Fruit fly (Drosophila melanogaster) whole organism, embryonic: ENCODE results near the gene CG31777.
A peak's percentile ranks its signal among the peaks of the same experiment; 100 is the strongest.

Experiments
- Atf-2 ChIP-seq: fragments of 200-800 bp; sonication (Bioruptor generic); optimal IDR thresholded peaks from 2 replicates; lab custom pipeline; 2016; ENCODE audit warnings: missing biosample characterization, missing genetic modification characterization
- B-H2 ChIP-seq: fragments of 200-800 bp; sonication (Bioruptor generic); optimal IDR thresholded peaks from 2 replicates; lab custom pipeline; 2018; ENCODE audit warnings: missing biosample characterization, mild to moderate bottlenecking, missing genetic modification characterization
- Bgb ChIP-seq: fragments of 200-800 bp; sonication (Bioruptor generic); IDR thresholded peaks from 2 replicates; pipeline ENCODE4 v1.3.6; 2022; ENCODE audit warnings: missing biosample characterization, missing genetic modification characterization; ENCODE audit not compliant: partially characterized antibody
- Bteb2 ChIP-seq: fragments of 200-800 bp; sonication (Bioruptor generic); optimal IDR thresholded peaks from 2 replicates; lab custom pipeline; 2016; ENCODE audit warnings: missing biosample characterization, missing genetic modification characterization
- CG10274 ChIP-seq: fragments of 200-800 bp; sonication (Bioruptor generic); optimal IDR thresholded peaks from 3 replicates; lab custom pipeline; 2017; ENCODE audit warnings: missing biosample characterization, mild to moderate bottlenecking, missing genetic modification characterization
- CG11560 ChIP-seq: fragments of 200-800 bp; sonication (Bioruptor generic); IDR thresholded peaks from 3 replicates; pipeline ENCODE4 v1.3.6; 2022; ENCODE audit warnings: missing biosample characterization, missing genetic modification characterization
- CG12236 ChIP-seq: fragments of 200-800 bp; sonication (Bioruptor generic); optimal IDR thresholded peaks from 2 replicates; lab custom pipeline; 2016; ENCODE audit warnings: missing biosample characterization, missing genetic modification characterization
- CG12659 ChIP-seq: fragments of 200-800 bp; sonication (Bioruptor generic); optimal IDR thresholded peaks from 3 replicates; lab custom pipeline; 2017; ENCODE audit warnings: mild to moderate bottlenecking, missing biosample characterization, missing genetic modification reagents, missing genetic modification characterization
- CG13296 ChIP-seq: fragments of 200-800 bp; sonication (Bioruptor generic); optimal IDR thresholded peaks from 3 replicates; lab custom pipeline; 2018; ENCODE audit warnings: missing biosample characterization, mild to moderate bottlenecking, missing genetic modification characterization
- CG13424 ChIP-seq: fragments of 200-800 bp; sonication (Bioruptor generic); optimal IDR thresholded peaks from 2 replicates; lab custom pipeline; 2019; ENCODE audit warnings: missing biosample characterization, mild to moderate bottlenecking, missing genetic modification characterization, moderate library complexity
- CG14860 ChIP-seq: fragments of 200-800 bp; sonication (Bioruptor generic); IDR thresholded peaks from 3 replicates; pipeline ENCODE4 v1.3.6; 2022; ENCODE audit warnings: missing biosample characterization, missing genetic modification characterization; ENCODE audit not compliant: partially characterized antibody
- CG15479 ChIP-seq: fragments of 200-800 bp; sonication (Bioruptor generic); optimal IDR thresholded peaks from 3 replicates; lab custom pipeline; 2019; ENCODE audit warnings: missing biosample characterization, mild to moderate bottlenecking, missing genetic modification characterization, moderate library complexity
- CG15601 ChIP-seq: fragments of 200-800 bp; sonication (Bioruptor generic); optimal IDR thresholded peaks from 3 replicates; lab custom pipeline; 2019; ENCODE audit warnings: missing biosample characterization, mild to moderate bottlenecking, missing genetic modification characterization, moderate library complexity
- CG1603 ChIP-seq: fragments of 200-800 bp; sonication (Bioruptor generic); optimal IDR thresholded peaks from 2 replicates; lab custom pipeline; 2019; ENCODE audit warnings: missing biosample characterization, mild to moderate bottlenecking, missing genetic modification characterization, moderate library complexity
- CG17829 ChIP-seq: fragments of 200-800 bp; optimal IDR thresholded peaks from 2 replicates; lab custom pipeline; 2019; ENCODE audit warnings: missing biosample characterization, mild to moderate bottlenecking, missing genetic modification characterization, moderate library complexity
- CG18599 ChIP-seq: fragments of 200-800 bp; sonication (Bioruptor generic); optimal IDR thresholded peaks from 3 replicates; lab custom pipeline; 2017; ENCODE audit warnings: missing biosample characterization, missing genetic modification characterization, mild to moderate bottlenecking, moderate library complexity, missing genetic modification reagents
- CG18764 ChIP-seq: fragments of 200-800 bp; sonication (Bioruptor generic); optimal IDR thresholded peaks from 3 replicates; lab custom pipeline; 2016; ENCODE audit warnings: missing biosample characterization, missing genetic modification characterization
- CG2199 ChIP-seq: fragments of 200-800 bp; sonication (Bioruptor generic); IDR thresholded peaks from 3 replicates; pipeline ENCODE4 v1.3.6; 2022; ENCODE audit warnings: missing biosample characterization, missing genetic modification characterization
- CG3065 ChIP-seq: fragments of 200-800 bp; sonication (Bioruptor generic); optimal IDR thresholded peaks from 2 replicates; lab custom pipeline; 2016; ENCODE audit warnings: missing biosample characterization, missing genetic modification characterization
- CG4707 ChIP-seq: fragments of 200-800 bp; sonication (Bioruptor generic); optimal IDR thresholded peaks from 2 replicates; lab custom pipeline; 2018; ENCODE audit warnings: missing biosample characterization, mild to moderate bottlenecking, missing genetic modification characterization, moderate library complexity
- CG7372 ChIP-seq: fragments of 200-800 bp; sonication (Bioruptor generic); IDR thresholded peaks from 2 replicates; pipeline ENCODE4 v1.3.6; 2022; ENCODE audit warnings: missing biosample characterization, missing genetic modification characterization
- CG8290 ChIP-seq, 3 experiments: fragments of 200-800 bp; sonication (Bioruptor generic); optimal IDR thresholded peaks; 2 replicates each; lab custom pipeline; 2016 to 2019; ENCODE audit warnings: missing biosample characterization in 3 of 3, missing genetic modification characterization in 3 of 3, mild to moderate bottlenecking in 2 of 3, moderate library complexity in 1 of 3
- CG9437 ChIP-seq: fragments of 200-800 bp; sonication (Bioruptor generic); optimal IDR thresholded peaks from 2 replicates; lab custom pipeline; 2018; ENCODE audit warnings: missing biosample characterization, mild to moderate bottlenecking, missing genetic modification characterization
- CG9932 ChIP-seq: fragments of 200-800 bp; sonication (Bioruptor generic); IDR thresholded peaks from 2 replicates; pipeline ENCODE4 v1.3.6; 2022; ENCODE audit warnings: missing biosample characterization, missing genetic modification characterization
- CHES-1-like ChIP-seq: fragments of 200-800 bp; sonication (Bioruptor generic); optimal IDR thresholded peaks from 2 replicates; lab custom pipeline; 2016; ENCODE audit warnings: missing biosample characterization, missing genetic modification characterization
- CrebB ChIP-seq: fragments of 200-800 bp; sonication (Bioruptor generic); optimal IDR thresholded peaks from 3 replicates; lab custom pipeline; 2018; ENCODE audit warnings: missing biosample characterization, mild to moderate bottlenecking, missing genetic modification characterization
- Dref ChIP-seq: fragments of 200-800 bp; sonication (Bioruptor generic); IDR thresholded peaks from 2 replicates; pipeline ENCODE4 v1.3.6; 2022; ENCODE audit warnings: missing biosample characterization, missing genetic modification characterization
- E2f2 ChIP-seq: fragments of 200-800 bp; sonication (Bioruptor generic); IDR thresholded peaks from 2 replicates; pipeline ENCODE4 v1.3.6; 2022; ENCODE audit warnings: missing biosample characterization, missing genetic modification characterization
- Fer1 ChIP-seq: fragments of 200-800 bp; sonication (Bioruptor generic); optimal IDR thresholded peaks from 2 replicates; lab custom pipeline; 2017; ENCODE audit warnings: missing biosample characterization, mild to moderate bottlenecking, missing genetic modification characterization
- HmgZ ChIP-seq: fragments of 200-800 bp; sonication (Bioruptor generic); optimal IDR thresholded peaks from 2 replicates; lab custom pipeline; 2018; ENCODE audit warnings: missing biosample characterization, mild to moderate bottlenecking, missing genetic modification characterization
- Hmr ChIP-seq: fragments of 200-800 bp; sonication (Bioruptor generic); optimal IDR thresholded peaks from 3 replicates; lab custom pipeline; 2017; ENCODE audit warnings: mild to moderate bottlenecking, missing biosample characterization, missing genetic modification reagents, missing genetic modification characterization
- Jarid2 ChIP-seq: fragments of 200-800 bp; sonication (Bioruptor generic); optimal IDR thresholded peaks from 3 replicates; lab custom pipeline; 2017; ENCODE audit warnings: mild to moderate bottlenecking, missing biosample characterization, missing genetic modification reagents, missing genetic modification characterization
- Lim3 ChIP-seq: fragments of 200-800 bp; sonication (Bioruptor generic); IDR thresholded peaks from 2 replicates; pipeline ENCODE4 v1.3.6; 2022; ENCODE audit warnings: missing biosample characterization, missing genetic modification characterization
- MBD-R2 ChIP-seq: fragments of 200-800 bp; sonication (Bioruptor generic); IDR thresholded peaks from 2 replicates; pipeline ENCODE4 v1.3.6; 2022; ENCODE audit warnings: missing biosample characterization, missing genetic modification characterization
- Med ChIP-seq: fragments of 200-800 bp; sonication (Bioruptor generic); peaks from one replicate; lab custom pipeline; 2016; ENCODE audit warnings: missing biosample characterization, missing genetic modification characterization, mild to moderate bottlenecking, inconsistent platforms, moderate library complexity
- Side ChIP-seq: fragments of 200-800 bp; sonication (Bioruptor generic); optimal IDR thresholded peaks from 2 replicates; lab custom pipeline; 2016; ENCODE audit warnings: missing biosample characterization, missing genetic modification characterization
- Sin3A ChIP-seq: fragments of >200 bp; optimal IDR thresholded peaks from 2 replicates; lab custom pipeline; 2018
- Xbp1 ChIP-seq: fragments of 200-800 bp; sonication (Bioruptor generic); optimal IDR thresholded peaks from 3 replicates; lab custom pipeline; 2016; ENCODE audit warnings: missing biosample characterization, mild to moderate bottlenecking, missing genetic modification characterization
- chm ChIP-seq: fragments of 200-800 bp; sonication (Bioruptor generic); IDR thresholded peaks from 2 replicates; pipeline ENCODE4 v1.3.6; 2022; ENCODE audit warnings: missing biosample characterization, missing genetic modification characterization
- croc ChIP-seq: fragments of 200-800 bp; sonication (Bioruptor generic); conservative IDR thresholded peaks from 3 replicates; pipeline ENCODE4 v1.3.6; 2022; ENCODE audit warnings: missing biosample characterization, missing genetic modification characterization
- da ChIP-seq: fragments of 200-800 bp; sonication (Bioruptor generic); optimal IDR thresholded peaks from 2 replicates; lab custom pipeline; 2016; ENCODE audit warnings: missing biosample characterization, missing genetic modification characterization
- dimm ChIP-seq: fragments of 200-800 bp; sonication (Bioruptor generic); IDR thresholded peaks from 2 replicates; pipeline ENCODE4 v1.3.6; 2022; ENCODE audit warnings: missing biosample characterization, missing genetic modification characterization
- fd102C ChIP-seq: fragments of 200-800 bp; sonication (Bioruptor generic); optimal IDR thresholded peaks from 2 replicates; lab custom pipeline; 2018; ENCODE audit warnings: missing biosample characterization, mild to moderate bottlenecking, missing genetic modification characterization, moderate library complexity
- ham ChIP-seq: fragments of 200-800 bp; sonication (Bioruptor generic); IDR thresholded peaks from 2 replicates; pipeline ENCODE4 v1.3.6; 2022; ENCODE audit warnings: missing biosample characterization, missing genetic modification characterization
- her ChIP-seq: fragments of 200-800 bp; sonication (Bioruptor generic); optimal IDR thresholded peaks from 2 replicates; lab custom pipeline; 2016; ENCODE audit warnings: missing biosample characterization, missing genetic modification characterization
- lab ChIP-seq: fragments of 200-800 bp; sonication (Bioruptor generic); optimal IDR thresholded peaks from 3 replicates; lab custom pipeline; 2017; ENCODE audit warnings: missing biosample characterization, missing genetic modification characterization, mild to moderate bottlenecking, moderate library complexity, missing genetic modification reagents
- repo ChIP-seq: fragments of 200-800 bp; sonication (Bioruptor generic); optimal IDR thresholded peaks from 2 replicates; lab custom pipeline; 2016; ENCODE audit warnings: missing biosample characterization, missing genetic modification characterization
- sc ChIP-seq, 3 experiments: fragments of >200 bp in 2 of 3; fragments of 200-800 bp in 1 of 3; sonication (Bioruptor generic) in 1 of 3; optimal IDR thresholded peaks; 2 replicates in 2 of 3; 3 replicates in 1 of 3; lab custom pipeline; 2017; ENCODE audit warnings: mild to moderate bottlenecking in 1 of 3, missing biosample characterization in 1 of 3, missing genetic modification characterization in 1 of 3, missing genetic modification reagents in 1 of 3
- trh ChIP-seq: fragments of 200-800 bp; sonication (Bioruptor generic); optimal IDR thresholded peaks from 2 replicates; lab custom pipeline; 2016; ENCODE audit warnings: missing biosample characterization, missing genetic modification characterization
- unpg ChIP-seq: fragments of 200-800 bp; sonication (Bioruptor generic); optimal IDR thresholded peaks from 3 replicates; lab custom pipeline; 2018; ENCODE audit warnings: missing biosample characterization, mild to moderate bottlenecking, missing genetic modification characterization, moderate library complexity

The CG31777 gene

dm6 chr2L:3703260-3703659, 3.6 kb downstream of the CG31777 start, which contains the start of gene CG2816 (continued):
- no peak for TF ChIP-seq trh (GFP tag; lab: Kevin White, UChicago)
- TF ChIP-seq CG15601, result peak; percentile 8
- TF ChIP-seq Atf-2, result peak; percentile 63
- no peak for TF ChIP-seq CG3065 (GFP tag; lab: Kevin White, UChicago)
- no peak for TF ChIP-seq CG18764 (GFP tag; lab: Kevin White, UChicago)
- TF ChIP-seq CG11560, result peak; percentile 75
- TF ChIP-seq her, result peak; percentile 84
- peak; percentile 61 for TF ChIP-seq CG18599 (GFP tag; lab: Kevin White, UChicago)
- TF ChIP-seq Lim3, result no peak
- TF ChIP-seq HmgZ (tag; lab: Kevin White, UChicago), result peak; percentile 40
- peak; percentile 38 for TF ChIP-seq CG13296
- peak; percentile 88 for TF ChIP-seq CG10274
- peak; percentile 70 for TF ChIP-seq CrebB (tag; lab: Kevin White, UChicago)
- TF ChIP-seq CG13424 (tag; lab: Kevin White, UChicago), result peak; percentile 37
- TF ChIP-seq chm (GFP tag; lab: Robert Waterston, UW), result no peak
- TF ChIP-seq Side, result peak; percentile 38
- no peak for TF ChIP-seq CG17829 (tag; lab: Kevin White, UChicago)
- peak; percentile 80 for TF ChIP-seq Hmr (GFP tag; lab: Kevin White, UChicago)
- no peak for TF ChIP-seq Bteb2 (GFP tag; lab: Kevin White, UChicago)
- no peak for TF ChIP-seq CG15479 (GFP tag; lab: Kevin White, UChicago)
- TF ChIP-seq fd102C, result no peak
- peak; percentile 41; the same call in 1 of the 2 replicates for TF ChIP-seq E2f2
- TF ChIP-seq CG1603, result peak; percentile 51
- TF ChIP-seq ham, result peak; percentile 23; the same call in 1 of the 2 replicates
- peak; percentile 91 for TF ChIP-seq Med (GFP tag; lab: Kevin White, UChicago)
- TF ChIP-seq CG12236, result no peak
- TF ChIP-seq CG7372 (GFP tag; lab: Robert Waterston, UW), result peak; percentile 85
- no peak for TF ChIP-seq B-H2
- peak; percentile 16 for TF ChIP-seq repo (GFP tag; lab: Kevin White, UChicago)
- no peak for TF ChIP-seq sc (optimal IDR thresholded peaks at IDR 0.05; lab: Kevin White, UChicago)
- no peak for TF ChIP-seq sc (GFP tag; optimal IDR thresholded peaks at IDR 0.05; lab: Kevin White, UChicago)
- no peak for TF ChIP-seq Bgb (GFP tag; lab: Robert Waterston, UW)
- TF ChIP-seq CG4707 (GFP tag; lab: Kevin White, UChicago), result no peak
- TF ChIP-seq croc, result no peak
- TF ChIP-seq CG9437, result peak; percentile 16
- no peak for TF ChIP-seq Sin3A (lab: Kevin White, UChicago)
- TF ChIP-seq dimm (GFP tag; lab: Robert Waterston, UW), result no peak
- TF ChIP-seq CHES-1-like (GFP tag; lab: Kevin White, UChicago), result peak; percentile 79
- TF ChIP-seq da (GFP tag; lab: Kevin White, UChicago), result no peak
- peak; percentile 98 for TF ChIP-seq CG9932 (GFP tag; lab: Robert Waterston, UW)
- no peak for TF ChIP-seq CG2199
- TF ChIP-seq MBD-R2, result peak; percentile 18; the same call in 1 of the 2 replicates
- TF ChIP-seq unpg (GFP tag; lab: Kevin White, UChicago), result peak; percentile 55
- peak; percentile 9 for TF ChIP-seq Fer1 (GFP tag; lab: Kevin White, UChicago)
- no peak for TF ChIP-seq CG14860
- peak; percentile 63 for TF ChIP-seq lab (GFP tag; lab: Kevin White, UChicago)
- no peak for TF ChIP-seq CG8290 (GFP tag; optimal IDR thresholded peaks at IDR 0.05; lab: Kevin White, UChicago)
- peak in 1 of 2 experiments; percentile 83 for TF ChIP-seq CG8290 (tag; optimal IDR thresholded peaks at IDR 0.05; lab: Kevin White, UChicago)
- peak; percentile 66 for TF ChIP-seq CG12659 (GFP tag; lab: Kevin White, UChicago)
- TF ChIP-seq Dref (GFP tag; lab: Robert Waterston, UW), result 0 out of 2 replicates have a peak, but pooled peaks have one; percentile 25
- peak; percentile 27 for TF ChIP-seq Xbp1 (GFP tag; lab: Kevin White, UChicago)
- no peak for TF ChIP-seq Jarid2 (GFP tag; lab: Kevin White, UChicago)
